Worm (Caenorhabditis elegans) whole organism, L3 larva: ENCODE data around the gene hsp-6.

Experiments
- R02D3.7 ChIP-seq: fragments of 150-350 bp; optimal IDR thresholded peaks from 2 replicates; lab custom pipeline; 2014; ENCODE audit warnings: missing biosample characterization, missing genetic modification characterization
- aly-2 ChIP-seq: fragments of 150-350 bp; optimal IDR thresholded peaks from 2 replicates; lab custom pipeline; 2014; ENCODE audit warnings: missing biosample characterization, missing genetic modification characterization
- ama-1 ChIP-seq: fragments of 150-350 bp; optimal IDR thresholded peaks from 2 replicates; lab custom pipeline; 2018
- ceh-16 ChIP-seq: sonication (generic microtip); optimal IDR thresholded peaks from 2 replicates; lab custom pipeline; 2017; ENCODE audit warnings: missing biosample characterization, missing genetic modification characterization
- ceh-28 ChIP-seq: fragments of 150-350 bp; optimal IDR thresholded peaks from 2 replicates; lab custom pipeline; 2014; ENCODE audit warnings: missing biosample characterization, missing genetic modification reagents, missing genetic modification characterization
- ceh-82 ChIP-seq: fragments of 150-350 bp; optimal IDR thresholded peaks from 2 replicates; lab custom pipeline; 2014; ENCODE audit warnings: missing biosample characterization, missing genetic modification characterization
- daf-12 ChIP-seq: fragments of 150-350 bp; optimal IDR thresholded peaks from 2 replicates; lab custom pipeline; 2014; ENCODE audit warnings: missing biosample characterization, missing genetic modification reagents, missing genetic modification characterization
- egl-27 ChIP-seq: sonication (generic microtip); optimal IDR thresholded peaks from 4 replicates; lab custom pipeline; 2017; ENCODE audit warnings: missing biosample characterization, missing genetic modification reagents, missing genetic modification characterization
- egl-5 ChIP-seq: fragments of 150-350 bp; optimal IDR thresholded peaks from 2 replicates; lab custom pipeline; 2017; ENCODE audit warnings: missing biosample characterization, missing genetic modification reagents, missing genetic modification characterization, inconsistent platforms
- elt-2 ChIP-seq: sonication (generic microtip); optimal IDR thresholded peaks from 2 replicates; lab custom pipeline; 2016; ENCODE audit warnings: missing genetic modification reagents, mild to moderate bottlenecking, missing genetic modification characterization, missing compliant biosample characterization
- elt-3 ChIP-seq, 3 experiments: fragments of 150-350 bp in 1 of 3; sonication (generic microtip) in 2 of 3; optimal IDR thresholded peaks; 2 replicates in 2 of 3; 4 replicates in 1 of 3; lab custom pipeline; 2014 to 2017; ENCODE audit warnings: missing biosample characterization in 3 of 3, missing genetic modification characterization in 3 of 3
- fkh-10 ChIP-seq: sonication (generic microtip); optimal IDR thresholded peaks from 2 replicates; lab custom pipeline; 2017; ENCODE audit warnings: missing biosample characterization, missing genetic modification reagents, missing genetic modification characterization
- hmg-11 ChIP-seq: sonication (generic microtip); optimal IDR thresholded peaks from 2 replicates; lab custom pipeline; 2016; ENCODE audit warnings: missing genetic modification characterization, missing compliant biosample characterization
- lin-15B ChIP-seq: fragments of 150-350 bp; optimal IDR thresholded peaks from 2 replicates; lab custom pipeline; 2014; ENCODE audit warnings: missing biosample characterization, missing genetic modification characterization
- lin-39 ChIP-seq: fragments of 150-350 bp; optimal IDR thresholded peaks from 2 replicates; lab custom pipeline; 2018; ENCODE audit warnings: missing biosample characterization, missing genetic modification reagents, missing genetic modification characterization
- lsy-12 ChIP-seq: sonication (generic microtip); optimal IDR thresholded peaks from 2 replicates; lab custom pipeline; 2016; ENCODE audit warnings: mild to moderate bottlenecking, missing genetic modification characterization, missing compliant biosample characterization
- mdl-1 ChIP-seq: fragments of 150-350 bp; optimal IDR thresholded peaks from 2 replicates; lab custom pipeline; 2014; ENCODE audit warnings: missing biosample characterization, missing genetic modification characterization
- mml-1 ChIP-seq: fragments of 150-350 bp; sonication (generic microtip); optimal IDR thresholded peaks from 3 replicates; lab custom pipeline; 2014; ENCODE audit warnings: missing biosample characterization, missing genetic modification characterization
- nfya-1 ChIP-seq: sonication (generic microtip); optimal IDR thresholded peaks from 2 replicates; lab custom pipeline; 2017; ENCODE audit warnings: missing genetic modification characterization, mild to moderate bottlenecking, missing compliant biosample characterization, antibody characterized with exemption, moderate library complexity; ENCODE audit not compliant: insufficient read depth
- nhr-11 ChIP-seq: fragments of 150-350 bp; optimal IDR thresholded peaks from 2 replicates; lab custom pipeline; 2014; ENCODE audit warnings: missing biosample characterization, missing genetic modification characterization
- nhr-12 ChIP-seq: fragments of 150-350 bp; optimal IDR thresholded peaks from 2 replicates; lab custom pipeline; 2014; ENCODE audit warnings: missing biosample characterization, missing genetic modification characterization
- nhr-23 ChIP-seq: fragments of 150-350 bp; optimal IDR thresholded peaks from 2 replicates; lab custom pipeline; 2014; ENCODE audit warnings: missing biosample characterization, missing genetic modification reagents, missing genetic modification characterization
- nhr-237 ChIP-seq: fragments of 150-350 bp; optimal IDR thresholded peaks from 2 replicates; lab custom pipeline; 2014; ENCODE audit warnings: missing biosample characterization, missing genetic modification characterization
- nhr-25 ChIP-seq: sonication (generic microtip); optimal IDR thresholded peaks from 2 replicates; lab custom pipeline; 2017; ENCODE audit warnings: missing biosample characterization, missing genetic modification characterization
- nhr-43 ChIP-seq: sonication (generic microtip); optimal IDR thresholded peaks from 2 replicates; lab custom pipeline; 2016; ENCODE audit warnings: mild to moderate bottlenecking, missing genetic modification characterization, missing compliant biosample characterization; ENCODE audit not compliant: poor library complexity, severe bottlenecking
- nhr-76 ChIP-seq: fragments of 150-350 bp; sonication (generic microtip); optimal IDR thresholded peaks from 5 replicates; lab custom pipeline; 2014; ENCODE audit warnings: missing biosample characterization, missing genetic modification characterization
- pha-4 ChIP-seq: fragments of 150-350 bp; optimal IDR thresholded peaks from 2 replicates; lab custom pipeline; 2014; ENCODE audit warnings: missing biosample characterization, missing genetic modification reagents, missing genetic modification characterization
- sea-2 ChIP-seq: fragments of 150-350 bp; sonication (generic microtip); optimal IDR thresholded peaks from 4 replicates; lab custom pipeline; 2014; ENCODE audit warnings: missing biosample characterization, missing genetic modification reagents, missing genetic modification characterization
- snpc-4 ChIP-seq: fragments of 150-350 bp; optimal IDR thresholded peaks from 2 replicates; lab custom pipeline; 2014; ENCODE audit warnings: missing biosample characterization, missing genetic modification characterization
- tbx-2 ChIP-seq: sonication (generic microtip); optimal IDR thresholded peaks from 2 replicates; lab custom pipeline; 2016; ENCODE audit warnings: mild to moderate bottlenecking, missing genetic modification characterization, missing compliant biosample characterization
- unc-39 ChIP-seq: sonication (generic microtip); optimal IDR thresholded peaks from 4 replicates; lab custom pipeline; 2017; ENCODE audit warnings: missing biosample characterization, missing genetic modification characterization
- zag-1 ChIP-seq: fragments of 150-350 bp; optimal IDR thresholded peaks from 2 replicates; lab custom pipeline; 2014; ENCODE audit warnings: missing biosample characterization, missing genetic modification characterization
- ztf-4 ChIP-seq: fragments of 150-350 bp; optimal IDR thresholded peaks from 2 replicates; lab custom pipeline; 2014; ENCODE audit warnings: missing biosample characterization, missing genetic modification characterization

Gene hsp-6

DNA sequence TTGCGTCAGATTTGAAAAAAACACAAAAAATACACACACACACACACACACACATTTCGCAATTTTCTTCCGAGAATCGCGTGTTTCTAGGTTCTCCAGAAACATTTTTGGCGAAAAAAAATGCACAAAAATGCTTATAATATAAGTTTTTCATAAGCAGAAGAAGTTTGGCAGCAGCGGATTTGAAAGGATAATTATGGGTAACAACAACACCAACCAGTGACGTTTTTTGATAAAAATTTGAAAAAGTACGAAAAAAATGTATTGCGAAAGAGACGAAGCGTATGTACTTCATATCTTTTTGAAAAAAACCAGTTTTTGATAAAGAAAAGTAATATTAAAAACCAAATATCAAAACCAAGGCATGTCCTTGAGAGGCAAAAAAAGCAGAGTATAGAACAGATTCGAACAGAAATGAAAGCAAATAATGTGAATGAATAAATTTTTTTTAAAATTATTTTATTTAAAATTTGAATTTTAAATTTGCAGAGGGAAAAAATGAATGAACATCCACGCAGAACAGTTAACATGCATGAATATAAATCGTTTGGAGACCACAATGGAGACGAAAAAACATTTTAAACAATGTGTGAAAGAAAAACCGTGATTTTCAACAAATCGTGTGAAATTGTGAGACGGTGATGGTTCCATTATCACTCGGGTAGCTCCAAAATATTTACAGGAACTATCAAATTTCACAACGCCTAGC is 2.7 kb downstream of the hsp-6 start:
- TF ChIP-seq elt-3 (tag; optimal IDR thresholded peaks at IDR 0.05; lab: Kevin White, UChicago): no peak
- TF ChIP-seq nhr-43 (tag; lab: Kevin White, UChicago): peak; percentile 29
- no peak for TF ChIP-seq ceh-28 (tag; lab: Kevin White, UChicago)
- no peak for TF ChIP-seq ceh-82 (tag; lab: Kevin White, UChicago)
- no peak for TF ChIP-seq nhr-12 (tag; lab: Kevin White, UChicago)
- peak; percentile 8 for TF ChIP-seq aly-2
- TF ChIP-seq nhr-76: no peak
- peak; percentile 83 for TF ChIP-seq ztf-4 (tag; lab: Kevin White, UChicago)
- no peak for TF ChIP-seq sea-2
- peak; percentile 5 for TF ChIP-seq nfya-1 (tag; lab: Kevin White, UChicago)
- peak; percentile 90 for TF ChIP-seq ama-1 (lab: Kevin White, UChicago)
- TF ChIP-seq lsy-12 (tag; lab: Kevin White, UChicago): peak; percentile 74
- TF ChIP-seq nhr-23 (tag; lab: Kevin White, UChicago): peak; percentile 49
- TF ChIP-seq egl-5 (tag; lab: Kevin White, UChicago): no peak
- TF ChIP-seq tbx-2: peak; percentile 24
- TF ChIP-seq elt-2 (tag; lab: Kevin White, UChicago): peak; percentile 55
- peak; percentile 30 for TF ChIP-seq pha-4 (tag; lab: Kevin White, UChicago)
- TF ChIP-seq, all 47 proteins: peak for 10

- no peak for TF ChIP-seq nhr-25 (tag; lab: Kevin White, UChicago)
- no peak for TF ChIP-seq egl-27
These were observed 3.3 kb downstream of the hsp-6 start, which contains the start of gene adss-1 for ce11 chrV:4823323-4823682. adss-1 (minus strand) TSS chrV:4823423.

ce11 chrV:4820601-4821000 is 6.0 kb downstream of the hsp-6 start:
- TF ChIP-seq elt-2 (tag; lab: Kevin White, UChicago): peak; percentile 27
- TF ChIP-seq ama-1 (lab: Kevin White, UChicago): peak; percentile 2
- TF ChIP-seq mdl-1 (tag; lab: Kevin White, UChicago): peak; percentile 0
- peak; percentile 16 for TF ChIP-seq nfya-1 (tag; lab: Kevin White, UChicago)
- no peak for TF ChIP-seq unc-39 (tag; lab: Kevin White, UChicago)
- TF ChIP-seq pha-4 (tag; lab: Kevin White, UChicago): no peak
- no peak for TF ChIP-seq mml-1

- TF ChIP-seq snpc-4 (tag; lab: Kevin White, UChicago) (no peak), hmg-11 (tag; lab: Kevin White, UChicago) (no peak), nhr-43 (tag; lab: Kevin White, UChicago) (no peak), ama-1 (lab: Kevin White, UChicago) (no peak), nhr-11 (no peak), elt-3 (tag; optimal IDR thresholded peaks at IDR 0.05; lab: Kevin White, UChicago) (no peak), fkh-10 (GFP tag; lab: Kevin White, UChicago) (no peak), aly-2 (no peak), nhr-237 (tag; lab: Kevin White, UChicago) (no peak), egl-5 (tag; lab: Kevin White, UChicago) (no peak), R02D3.7 (tag; lab: Kevin White, UChicago) (no peak), zag-1 (tag; lab: Kevin White, UChicago) (no peak), unc-39 (tag; lab: Kevin White, UChicago) (no peak), nhr-25 (tag; lab: Kevin White, UChicago) (no peak), daf-12 (tag; lab: Kevin White, UChicago) (no peak)
These were observed 8.0 kb downstream of the hsp-6 start, which contains the start of gene ccep-97 for ce11 chrV:4818563-4818962. ccep-97 (minus strand) TSS chrV:4818663.

DNA sequence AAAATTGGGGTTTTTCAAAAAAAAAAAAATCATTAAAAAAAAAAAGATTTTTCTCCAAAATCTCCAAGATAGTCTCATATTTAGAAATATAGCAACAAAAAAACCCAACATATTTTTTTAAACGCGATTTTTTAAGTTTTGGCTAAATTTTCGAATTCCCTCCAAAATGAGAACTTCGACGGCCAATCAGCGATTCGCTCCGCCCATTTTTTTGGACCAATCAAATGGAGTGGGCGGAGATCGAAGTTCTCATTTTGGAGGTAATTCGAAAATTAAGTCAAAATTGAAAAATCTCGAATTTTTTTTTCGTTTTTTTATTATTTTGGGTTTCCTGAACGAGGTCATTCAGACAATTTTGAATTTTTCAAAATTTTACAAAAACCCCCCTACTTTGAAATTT is 12.7 kb downstream of the hsp-6 start:
- TF ChIP-seq nfya-1 (tag; lab: Kevin White, UChicago) (peak; percentile 65), fkh-10 (GFP tag; lab: Kevin White, UChicago) (no peak)

- TF ChIP-seq lin-15B (tag; lab: Kevin White, UChicago) (peak; percentile 82), pha-4 (tag; lab: Kevin White, UChicago) (peak; percentile 9), ceh-16 (no peak), lin-39 (tag; lab: Kevin White, UChicago) (peak; percentile 56), snpc-4 (tag; lab: Kevin White, UChicago) (peak; percentile 48), nfya-1 (tag; lab: Kevin White, UChicago) (peak; percentile 63), elt-3 (tag; optimal IDR thresholded peaks at IDR 0.05; lab: Kevin White, UChicago) (no peak), hmg-11 (tag; lab: Kevin White, UChicago) (peak; percentile 70)
These were observed 15.9 kb downstream of the hsp-6 start for ce11 chrV:4810653-4811052.
